Fruit fly (Drosophila melanogaster): ENCODE results near the gene Osi15.

DNA sequence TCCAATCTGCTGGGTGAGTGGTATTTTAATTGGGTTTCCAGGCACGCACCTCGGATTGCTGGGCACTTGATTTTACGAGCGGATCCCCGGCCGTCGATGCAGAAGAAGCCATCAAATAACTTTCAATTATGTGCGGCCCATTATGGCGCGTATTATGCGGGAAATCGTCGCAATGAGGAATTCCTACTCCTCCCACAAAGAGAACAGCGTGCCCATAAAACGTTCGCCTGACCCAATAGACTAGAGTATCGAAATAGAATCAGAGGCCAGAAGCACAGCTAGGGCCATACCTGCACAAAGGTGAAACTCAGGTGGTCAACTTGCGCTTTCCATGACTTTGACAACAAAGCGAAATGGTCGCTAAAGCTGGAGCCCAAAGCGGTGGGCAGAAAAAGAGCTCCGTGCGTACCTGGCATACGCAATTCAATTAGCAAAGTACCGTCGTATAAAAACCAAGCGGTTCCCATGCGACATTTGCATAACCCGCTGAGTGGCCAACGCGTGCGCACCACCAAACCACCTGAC, 28.2 kb downstream of the Osi15 start, which contains the start of gene Osi18:
- no peak for TF ChIP-seq usp (GFP tag; optimal IDR thresholded peaks at IDR 0.05)
- no peak for TF ChIP-seq jim (GFP tag; optimal IDR thresholded peaks at IDR 0.05)
- TF ChIP-seq dsf (GFP tag; optimal IDR thresholded peaks at IDR 0.05; ENCODE audit: borderline replicate concordance): no peak
- TF ChIP-seq Dfd (GFP tag; optimal IDR thresholded peaks at IDR 0.05): no peak
- TF ChIP-seq br (GFP tag; optimal IDR thresholded peaks at IDR 0.05): no peak
- TF ChIP-seq dl (GFP tag; optimal IDR thresholded peaks at IDR 0.05; ENCODE audit: insufficient read depth in 1 of 2, partially characterized antibody in 2 of 2): no peak
